Worm (Caenorhabditis elegans): ENCODE data around the gene T13F2.2.

DNA sequence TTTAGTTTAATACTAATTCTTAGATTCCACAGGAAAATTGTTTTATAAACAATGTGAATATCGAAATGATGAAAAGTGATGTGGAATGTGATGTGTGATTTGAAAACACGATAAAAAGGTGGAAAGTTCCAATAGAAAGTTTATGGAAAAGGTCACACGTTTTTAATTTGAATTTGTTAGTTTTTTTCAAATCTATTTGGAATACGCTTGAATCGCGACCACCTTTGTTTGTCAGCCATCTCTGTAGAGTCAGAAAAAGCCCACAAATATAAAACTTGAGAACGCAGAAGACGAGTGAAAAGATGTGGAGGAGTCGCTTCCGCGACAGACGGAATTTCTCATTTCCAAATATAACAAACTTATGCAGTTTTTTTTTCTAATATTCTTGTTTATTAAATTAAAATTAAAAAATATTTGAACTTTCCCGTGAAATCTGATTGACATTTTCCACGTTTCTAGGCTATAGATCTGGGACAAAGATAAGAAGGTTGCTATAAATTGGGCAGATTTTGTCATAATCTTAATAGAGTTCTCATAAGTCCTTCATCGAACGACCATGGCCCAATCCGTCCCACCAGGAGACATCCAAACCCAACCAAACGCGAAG is 43.9 kb upstream of the T13F2.2 start, which contains the start of the genes kin-24 and msp-56:
- TF ChIP-seq nhr-237 (tag; optimal IDR thresholded peaks at IDR 0.05), result no peak
- no peak for TF ChIP-seq pag-3 (tag; optimal IDR thresholded peaks at IDR 0.05; ENCODE audit: borderline replicate concordance, insufficient read depth)
- no peak for TF ChIP-seq ztf-4 (tag; optimal IDR thresholded peaks at IDR 0.05)
- no peak for TF ChIP-seq nhr-11 (tag; optimal IDR thresholded peaks at IDR 0.05)
- no peak for TF ChIP-seq mab-9 (GFP tag; IDR thresholded peaks at IDR 0.05)
- TF ChIP-seq fkh-4 (tag; optimal IDR thresholded peaks at IDR 0.05; ENCODE audit: borderline replicate concordance), result no peak
- no peak for TF ChIP-seq unc-130 (tag; optimal IDR thresholded peaks at IDR 0.05)

Data from whole organism, L1 larva.